Worm (Caenorhabditis elegans): Measurements from ENCODE around the gene F22D3.4.

DNA sequence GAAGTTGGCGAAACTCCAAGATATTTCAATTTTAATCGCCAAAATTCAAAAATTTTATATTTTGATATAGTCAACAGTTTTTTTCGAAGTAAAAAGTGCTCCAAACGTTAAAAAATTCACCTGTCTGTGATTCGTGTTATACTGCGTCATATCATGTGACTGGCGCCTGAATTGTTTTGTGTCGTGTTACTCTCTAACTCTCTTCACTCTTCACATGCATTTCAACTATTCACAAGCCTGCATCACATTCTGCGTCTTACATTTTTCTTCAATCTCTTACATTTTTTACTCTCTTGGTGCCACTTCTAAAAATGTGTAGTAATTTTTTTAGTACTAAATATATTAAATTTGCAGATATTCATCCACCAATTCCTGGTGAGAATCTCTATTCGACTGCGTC lies 1.0 kb upstream of the F22D3.4 start, which contains the start of gene flcn-1:
- no peak for TF ChIP-seq ztf-29 (GFP tag; IDR thresholded peaks at IDR 0.05)
- no peak for TF ChIP-seq ref-1 (GFP tag; conservative IDR thresholded peaks at IDR 0.05)
- TF ChIP-seq klf-2 (GFP tag; conservative IDR thresholded peaks at IDR 0.05): no peak
- TF ChIP-seq flt-1 (GFP tag; IDR thresholded peaks at IDR 0.05): no peak
